Worm (Caenorhabditis elegans): ENCODE measurements around the gene clec-196.

Gene clec-196

ce11 chrIV:17279592-17280440, 3.1 kb downstream of the clec-196 start:
- TF ChIP-seq cog-1 (tag; optimal IDR thresholded peaks at IDR 0.05) = no peak
- no peak for TF ChIP-seq med-1 (GFP tag; optimal IDR thresholded peaks at IDR 0.05; ENCODE audit: insufficient read depth)
- TF ChIP-seq ref-1 (GFP tag; conservative IDR thresholded peaks at IDR 0.05) = no peak
- TF ChIP-seq tab-1 (GFP tag; IDR thresholded peaks at IDR 0.05) = no peak
- no peak for TF ChIP-seq flt-1 (GFP tag; IDR thresholded peaks at IDR 0.05)
- no peak for TF ChIP-seq klf-2 (GFP tag; conservative IDR thresholded peaks at IDR 0.05)
- TF ChIP-seq T22C8.4 (GFP tag; IDR thresholded peaks at IDR 0.05) = no peak
- TF ChIP-seq ztf-23 (GFP tag; IDR thresholded peaks at IDR 0.05) = no peak
- TF ChIP-seq ztf-29 (GFP tag; IDR thresholded peaks at IDR 0.05) = no peak

- TF ChIP-seq flt-1 (GFP tag; IDR thresholded peaks at IDR 0.05) (no peak), ztf-29 (GFP tag; IDR thresholded peaks at IDR 0.05) (no peak), cog-1 (tag; optimal IDR thresholded peaks at IDR 0.05) (no peak), ref-1 (GFP tag; conservative IDR thresholded peaks at IDR 0.05) (no peak), tab-1 (GFP tag; IDR thresholded peaks at IDR 0.05) (no peak), klf-2 (GFP tag; conservative IDR thresholded peaks at IDR 0.05) (no peak)
Measured at ce11 chrIV:17280441-17280939, 3.7 kb downstream of the clec-196 start.

- TF ChIP-seq tab-1 (GFP tag; IDR thresholded peaks at IDR 0.05) = no peak
- no peak for TF ChIP-seq flt-1 (GFP tag; IDR thresholded peaks at IDR 0.05)
- no peak for TF ChIP-seq med-1 (GFP tag; optimal IDR thresholded peaks at IDR 0.05; ENCODE audit: insufficient read depth)
- no peak for TF ChIP-seq klf-2 (GFP tag; conservative IDR thresholded peaks at IDR 0.05)
- no peak for TF ChIP-seq ztf-23 (GFP tag; IDR thresholded peaks at IDR 0.05)
Measured at ce11 chrIV:17281060-17282021, 4.6 kb downstream of the clec-196 start.

- no peak for TF ChIP-seq cog-1 (tag; optimal IDR thresholded peaks at IDR 0.05)
- TF ChIP-seq ztf-29 (GFP tag; IDR thresholded peaks at IDR 0.05) = no peak
- TF ChIP-seq ztf-23 (GFP tag; IDR thresholded peaks at IDR 0.05) = no peak
- no peak for TF ChIP-seq ref-1 (GFP tag; conservative IDR thresholded peaks at IDR 0.05)
- no peak for TF ChIP-seq flt-1 (GFP tag; IDR thresholded peaks at IDR 0.05)
- no peak for TF ChIP-seq tab-1 (GFP tag; IDR thresholded peaks at IDR 0.05)
- TF ChIP-seq klf-2 (GFP tag; conservative IDR thresholded peaks at IDR 0.05) = no peak
- TF ChIP-seq med-1 (GFP tag; optimal IDR thresholded peaks at IDR 0.05; ENCODE audit: insufficient read depth) = no peak
- no peak for TF ChIP-seq T22C8.4 (GFP tag; IDR thresholded peaks at IDR 0.05)
Measured at ce11 chrIV:17284099-17284498, 7.3 kb downstream of the clec-196 start, which contains the start of gene nra-1. Gene nra-1 (minus strand): TSS chrIV:17284199.

- no peak for TF ChIP-seq ztf-29 (GFP tag; IDR thresholded peaks at IDR 0.05)
- no peak for TF ChIP-seq T22C8.4 (GFP tag; IDR thresholded peaks at IDR 0.05)
- no peak for TF ChIP-seq ref-1 (GFP tag; conservative IDR thresholded peaks at IDR 0.05)
- TF ChIP-seq tab-1 (GFP tag; IDR thresholded peaks at IDR 0.05) = no peak
- TF ChIP-seq klf-2 (GFP tag; conservative IDR thresholded peaks at IDR 0.05) = no peak
- TF ChIP-seq flt-1 (GFP tag; IDR thresholded peaks at IDR 0.05) = no peak
- TF ChIP-seq cog-1 (tag; optimal IDR thresholded peaks at IDR 0.05) = no peak
- no peak for TF ChIP-seq ztf-23 (GFP tag; IDR thresholded peaks at IDR 0.05)
- no peak for TF ChIP-seq med-1 (GFP tag; optimal IDR thresholded peaks at IDR 0.05; ENCODE audit: insufficient read depth)
Measured at ce11 chrIV:17285263-17285662, 8.5 kb downstream of the clec-196 start.

- TF ChIP-seq klf-2 (GFP tag; conservative IDR thresholded peaks at IDR 0.05) (no peak), T22C8.4 (GFP tag; IDR thresholded peaks at IDR 0.05) (no peak), tab-1 (GFP tag; IDR thresholded peaks at IDR 0.05) (no peak), ztf-23 (GFP tag; IDR thresholded peaks at IDR 0.05) (no peak), med-1 (GFP tag; optimal IDR thresholded peaks at IDR 0.05; ENCODE audit: insufficient read depth) (no peak), cog-1 (tag; optimal IDR thresholded peaks at IDR 0.05) (no peak), flt-1 (GFP tag; IDR thresholded peaks at IDR 0.05) (no peak), ref-1 (GFP tag; conservative IDR thresholded peaks at IDR 0.05) (no peak), ztf-29 (GFP tag; IDR thresholded peaks at IDR 0.05) (no peak)
Measured at ce11 chrIV:17287908-17288675, 11.3 kb downstream of the clec-196 start, which contains the start of gene zipt-7.1. Gene zipt-7.1 (minus strand): TSS chrIV:17288139.

ce11 chrIV:17291629-17292199, 15.0 kb downstream of the clec-196 start, which contains the start of the genes T28F3.11 and slc-17.4:
Gene T28F3.11 (minus strand): TSS chrIV:17291679.
Gene slc-17.4 (minus strand): TSS chrIV:17291733.
- TF ChIP-seq ztf-29 (GFP tag; IDR thresholded peaks at IDR 0.05) (no peak), tab-1 (GFP tag; IDR thresholded peaks at IDR 0.05) (no peak), flt-1 (GFP tag; IDR thresholded peaks at IDR 0.05) (no peak), ref-1 (GFP tag; conservative IDR thresholded peaks at IDR 0.05) (no peak), cog-1 (tag; optimal IDR thresholded peaks at IDR 0.05) (no peak), T22C8.4 (GFP tag; IDR thresholded peaks at IDR 0.05) (no peak), klf-2 (GFP tag; conservative IDR thresholded peaks at IDR 0.05) (no peak), ztf-23 (GFP tag; IDR thresholded peaks at IDR 0.05) (no peak), med-1 (GFP tag; optimal IDR thresholded peaks at IDR 0.05; ENCODE audit: insufficient read depth) (no peak)

- TF ChIP-seq T22C8.4 (GFP tag; IDR thresholded peaks at IDR 0.05) = no peak
- no peak for TF ChIP-seq tab-1 (GFP tag; IDR thresholded peaks at IDR 0.05)
- no peak for TF ChIP-seq klf-2 (GFP tag; conservative IDR thresholded peaks at IDR 0.05)
- no peak for TF ChIP-seq flt-1 (GFP tag; IDR thresholded peaks at IDR 0.05)
- no peak for TF ChIP-seq ztf-29 (GFP tag; IDR thresholded peaks at IDR 0.05)
- TF ChIP-seq med-1 (GFP tag; optimal IDR thresholded peaks at IDR 0.05; ENCODE audit: insufficient read depth) = no peak
Measured at ce11 chrIV:17292350-17292749, 15.6 kb downstream of the clec-196 start.

All from whole organism, midembryonic.